Fruit fly (Drosophila melanogaster) whole organism, prepupa: ENCODE results near the gene Dup99B.

Experiments
- Blimp-1 ChIP-seq: fragments of 200-800 bp; sonication (Bioruptor generic); optimal IDR thresholded peaks from 3 replicates; lab custom pipeline; 2017; ENCODE audit warnings: missing biosample characterization, missing genetic modification characterization, mild to moderate bottlenecking, moderate library complexity, missing genetic modification reagents
- CG10669 ChIP-seq: fragments of 200-800 bp; sonication (Bioruptor generic); optimal IDR thresholded peaks from 3 replicates; lab custom pipeline; 2018; ENCODE audit warnings: missing biosample characterization, mild to moderate bottlenecking, missing genetic modification characterization, moderate library complexity
- CG11294 ChIP-seq: fragments of 200-800 bp; sonication (Bioruptor generic); IDR thresholded peaks from 2 replicates; pipeline ENCODE4 v1.3.6; 2022; ENCODE audit warnings: missing biosample characterization, missing genetic modification characterization
- CG11762 ChIP-seq: fragments of 200-800 bp; sonication (Bioruptor generic); optimal IDR thresholded peaks from 3 replicates; lab custom pipeline; 2016; ENCODE audit warnings: missing biosample characterization, missing genetic modification characterization; ENCODE audit not compliant: insufficient read depth
- CG11902 ChIP-seq: fragments of 200-800 bp; sonication (Bioruptor generic); optimal IDR thresholded peaks from 3 replicates; lab custom pipeline; 2016; ENCODE audit warnings: missing biosample characterization, missing genetic modification characterization
- CG15336 ChIP-seq: fragments of 200-800 bp; sonication (Bioruptor generic); IDR thresholded peaks from 2 replicates; pipeline ENCODE4 v1.3.6; 2022; ENCODE audit warnings: missing biosample characterization, missing genetic modification characterization
- CG1621 ChIP-seq: fragments of 200-800 bp; sonication (Bioruptor generic); optimal IDR thresholded peaks from 3 replicates; lab custom pipeline; 2018; ENCODE audit warnings: missing biosample characterization, mild to moderate bottlenecking, missing genetic modification characterization
- CG3032 ChIP-seq: fragments of 200-800 bp; optimal IDR thresholded peaks from 2 replicates; lab custom pipeline; 2019; ENCODE audit warnings: missing biosample characterization, mild to moderate bottlenecking, missing genetic modification characterization, moderate library complexity
- CG31627 ChIP-seq: fragments of 200-800 bp; sonication (Bioruptor generic); optimal IDR thresholded peaks from 3 replicates; lab custom pipeline; 2016; ENCODE audit warnings: missing biosample characterization, missing genetic modification characterization
- CG34406 ChIP-seq: fragments of 200-800 bp; sonication (Bioruptor generic); optimal IDR thresholded peaks from 3 replicates; lab custom pipeline; 2016; ENCODE audit warnings: missing biosample characterization, missing genetic modification characterization
- CG3919 ChIP-seq: fragments of 200-800 bp; sonication (Bioruptor generic); optimal IDR thresholded peaks from 3 replicates; lab custom pipeline; 2016; ENCODE audit warnings: missing biosample characterization, missing genetic modification characterization
- CG6163 ChIP-seq: fragments of 200-800 bp; sonication (Bioruptor generic); IDR thresholded peaks from 3 replicates; pipeline ENCODE4 v1.3.6; 2022; ENCODE audit warnings: missing biosample characterization, missing genetic modification characterization
- CG6276 ChIP-seq: fragments of 200-800 bp; sonication (Bioruptor generic); optimal IDR thresholded peaks from 2 replicates; lab custom pipeline; 2017; ENCODE audit warnings: missing biosample characterization, mild to moderate bottlenecking, missing genetic modification characterization
- CG6792 ChIP-seq: fragments of 200-800 bp; sonication (Bioruptor generic); optimal IDR thresholded peaks from 3 replicates; lab custom pipeline; 2016; ENCODE audit warnings: missing biosample characterization, missing genetic modification characterization
- CG6808 ChIP-seq: fragments of 200-800 bp; sonication (Bioruptor generic); optimal IDR thresholded peaks from 3 replicates; lab custom pipeline; 2017; ENCODE audit warnings: missing biosample characterization, missing genetic modification characterization, mild to moderate bottlenecking, moderate library complexity, missing genetic modification reagents
- CG6854 ChIP-seq: fragments of 200-800 bp; sonication (Bioruptor generic); optimal IDR thresholded peaks from 2 replicates; lab custom pipeline; 2017; ENCODE audit warnings: missing biosample characterization, mild to moderate bottlenecking, missing genetic modification characterization
- CG7368 ChIP-seq: fragments of 200-800 bp; sonication (Bioruptor generic); optimal IDR thresholded peaks from 3 replicates; lab custom pipeline; 2016; ENCODE audit warnings: missing biosample characterization, missing genetic modification characterization
- CG8319 ChIP-seq: fragments of 200-800 bp; sonication (Bioruptor generic); optimal IDR thresholded peaks from 3 replicates; lab custom pipeline; 2016; ENCODE audit warnings: missing biosample characterization, missing genetic modification characterization
- CG8632 ChIP-seq: fragments of 200-800 bp; sonication (Bioruptor generic); optimal IDR thresholded peaks from 3 replicates; lab custom pipeline; 2016; ENCODE audit warnings: missing biosample characterization, missing genetic modification characterization
- CG9139 ChIP-seq: fragments of 200-800 bp; sonication (Bioruptor generic); optimal IDR thresholded peaks from 3 replicates; lab custom pipeline; 2017; ENCODE audit warnings: missing biosample characterization, mild to moderate bottlenecking, missing genetic modification characterization
- Eip75B ChIP-seq: fragments of 200-800 bp; sonication (Bioruptor generic); optimal IDR thresholded peaks from 3 replicates; lab custom pipeline; 2016; ENCODE audit warnings: missing biosample characterization, missing genetic modification characterization
- Eip93F ChIP-seq: fragments of 200-800 bp; sonication (Bioruptor generic); optimal IDR thresholded peaks from 2 replicates; lab custom pipeline; 2016; ENCODE audit warnings: missing biosample characterization, mild to moderate bottlenecking, missing genetic modification characterization
- Ets96B ChIP-seq: fragments of 200-800 bp; optimal IDR thresholded peaks from 2 replicates; lab custom pipeline; 2019; ENCODE audit warnings: missing biosample characterization, mild to moderate bottlenecking, missing genetic modification characterization, moderate library complexity
- Gug ChIP-seq: fragments of 200-800 bp; sonication (Bioruptor generic); IDR thresholded peaks from 2 replicates; pipeline ENCODE4 v1.3.6; 2022; ENCODE audit warnings: missing biosample characterization, missing genetic modification characterization
- Hr38 ChIP-seq: sonication (Bioruptor generic); optimal IDR thresholded peaks from 2 replicates; lab custom pipeline; 2016; ENCODE audit warnings: missing biosample characterization, missing genetic modification characterization
- Hr4 ChIP-seq: fragments of 200-800 bp; sonication (Bioruptor generic); optimal IDR thresholded peaks from 3 replicates; lab custom pipeline; 2016; ENCODE audit warnings: missing biosample characterization, missing genetic modification characterization
- Lpt ChIP-seq: fragments of 200-800 bp; sonication (Bioruptor generic); optimal IDR thresholded peaks from 3 replicates; lab custom pipeline; 2016; ENCODE audit warnings: missing biosample characterization, missing genetic modification characterization
- Met ChIP-seq: fragments of 200-800 bp; sonication (Bioruptor generic); optimal IDR thresholded peaks from 3 replicates; lab custom pipeline; 2016; ENCODE audit warnings: missing biosample characterization, missing genetic modification characterization
- OdsH ChIP-seq: fragments of 200-800 bp; sonication (Bioruptor generic); optimal IDR thresholded peaks from 3 replicates; lab custom pipeline; 2016; ENCODE audit warnings: missing biosample characterization, missing genetic modification characterization
- Smox ChIP-seq: fragments of 200-800 bp; sonication (Bioruptor generic); optimal IDR thresholded peaks from 3 replicates; lab custom pipeline; 2016; ENCODE audit warnings: missing biosample characterization, missing genetic modification characterization
- Sox14 ChIP-seq: fragments of 200-800 bp; sonication (Bioruptor generic); optimal IDR thresholded peaks from 3 replicates; lab custom pipeline; 2016; ENCODE audit warnings: missing biosample characterization, missing genetic modification characterization
- achi ChIP-seq: fragments of 200-800 bp; sonication (Bioruptor generic); optimal IDR thresholded peaks from 3 replicates; lab custom pipeline; 2016; ENCODE audit warnings: missing biosample characterization, missing genetic modification characterization
- cyc ChIP-seq: fragments of 200-800 bp; sonication (Bioruptor generic); optimal IDR thresholded peaks from 3 replicates; lab custom pipeline; 2016; ENCODE audit warnings: missing biosample characterization, missing genetic modification characterization
- dac ChIP-seq: fragments of 200-800 bp; sonication (Bioruptor generic); optimal IDR thresholded peaks from 2 replicates; lab custom pipeline; 2017; ENCODE audit warnings: missing biosample characterization, mild to moderate bottlenecking, missing genetic modification characterization
- dsx ChIP-seq: fragments of 200-800 bp; optimal IDR thresholded peaks from 3 replicates; lab custom pipeline; 2019; ENCODE audit warnings: missing biosample characterization, mild to moderate bottlenecking, missing genetic modification characterization, moderate library complexity; ENCODE audit not compliant: poor library complexity, severe bottlenecking
- esn ChIP-seq: fragments of 200-800 bp; sonication (Bioruptor generic); optimal IDR thresholded peaks from 2 replicates; lab custom pipeline; 2016; ENCODE audit warnings: missing biosample characterization, mild to moderate bottlenecking, missing genetic modification characterization, moderate library complexity
- fkh ChIP-seq: fragments of 200-800 bp; sonication (Bioruptor generic); optimal IDR thresholded peaks from 3 replicates; lab custom pipeline; 2017; ENCODE audit warnings: missing biosample characterization, mild to moderate bottlenecking, missing genetic modification characterization, moderate library complexity
- lz ChIP-seq: fragments of 200-800 bp; sonication (Bioruptor generic); optimal IDR thresholded peaks from 3 replicates; lab custom pipeline; 2016; ENCODE audit warnings: missing biosample characterization, missing genetic modification characterization
- net ChIP-seq: fragments of 200-800 bp; sonication (Bioruptor generic); optimal IDR thresholded peaks from 3 replicates; lab custom pipeline; 2016; ENCODE audit warnings: missing biosample characterization, missing genetic modification characterization
- salr ChIP-seq, 2 experiments: fragments of 200-800 bp; sonication (Bioruptor generic); optimal IDR thresholded peaks; 3 replicates each; lab custom pipeline; 2016 to 2018; ENCODE audit warnings: missing biosample characterization in 2 of 2, missing genetic modification characterization in 2 of 2, mild to moderate bottlenecking in 1 of 2
- spab ChIP-seq: fragments of 200-800 bp; sonication (Bioruptor generic); optimal IDR thresholded peaks from 2 replicates; lab custom pipeline; 2017; ENCODE audit warnings: missing biosample characterization, mild to moderate bottlenecking, missing genetic modification characterization, missing genetic modification reagents
- svp ChIP-seq: fragments of 200-800 bp; sonication (Bioruptor generic); peaks from one replicate; lab custom pipeline; 2016; ENCODE audit warnings: missing biosample characterization, missing genetic modification characterization
- topi ChIP-seq: fragments of 200-800 bp; sonication (Bioruptor generic); optimal IDR thresholded peaks from 3 replicates; lab custom pipeline; 2016; ENCODE audit warnings: missing biosample characterization, missing genetic modification characterization
- vri ChIP-seq: fragments of 200-800 bp; sonication (Bioruptor generic); optimal IDR thresholded peaks from 3 replicates; lab custom pipeline; 2016; ENCODE audit warnings: missing biosample characterization, mild to moderate bottlenecking, missing genetic modification characterization

Dup99B gene

dm6 chr3R:29736678-29737093, 21.5 kb upstream of the Dup99B start, which contains the start of the genes CG7601 and CIA30 (continued):
- TF ChIP-seq CG1621 = peak; percentile 98
- peak; percentile 98 for TF ChIP-seq Hr38 (GFP tag; lab: Kevin White, UChicago)
- peak; percentile 99 for TF ChIP-seq CG31627 (GFP tag; lab: Kevin White, UChicago)
- TF ChIP-seq achi (GFP tag; lab: Kevin White, UChicago) = peak; percentile 98
- peak; percentile 97 for TF ChIP-seq CG6854
- TF ChIP-seq Smox (GFP tag; lab: Kevin White, UChicago) = peak; percentile 99
- TF ChIP-seq CG11294 = peak; percentile 100
- peak; percentile 95 for TF ChIP-seq Eip93F (GFP tag; lab: Kevin White, UChicago)
- peak; percentile 98 for TF ChIP-seq dac (GFP tag; lab: Kevin White, UChicago)
- peak; percentile 100 for TF ChIP-seq Gug (GFP tag; lab: Robert Waterston, UW)
- TF ChIP-seq CG7368 (GFP tag; lab: Kevin White, UChicago) = peak; percentile 99
- TF ChIP-seq vri (GFP tag; lab: Kevin White, UChicago) = peak; percentile 98
- TF ChIP-seq fkh (GFP tag; lab: Kevin White, UChicago) = no peak
- peak; percentile 99 for TF ChIP-seq Eip75B (GFP tag; lab: Kevin White, UChicago)
- TF ChIP-seq CG6792 = peak; percentile 99
- peak; percentile 99 for TF ChIP-seq dsx (GFP tag; lab: Kevin White, UChicago)
- TF ChIP-seq OdsH (GFP tag; lab: Kevin White, UChicago) = peak; percentile 99
- peak; percentile 98 for TF ChIP-seq Lpt (GFP tag; lab: Kevin White, UChicago)

- TF ChIP-seq CG6163 (GFP tag; lab: Robert Waterston, UW) (peak; percentile 24; the same call in 2 of the 3 replicates), CG3032 (tag; lab: Kevin White, UChicago) (no peak), CG9139 (no peak), achi (GFP tag; lab: Kevin White, UChicago) (no peak), Eip93F (GFP tag; lab: Kevin White, UChicago) (no peak), Ets96B (tag; lab: Kevin White, UChicago) (no peak), esn (GFP tag; lab: Kevin White, UChicago) (no peak)
Measured at dm6 chr3R:29726277-29726676, 11.1 kb upstream of the Dup99B start.

dm6 chr3R:29725577-29726240, 10.5 kb upstream of the Dup99B start, which contains the start of gene Kul:
TSS of gene Kul (plus strand) at chr3R:29725830.
- peak; percentile 26 for TF ChIP-seq cyc (GFP tag; lab: Kevin White, UChicago)
- TF ChIP-seq spab (GFP tag; lab: Kevin White, UChicago) = peak; percentile 33
- TF ChIP-seq net = peak; percentile 55
- peak; percentile 48 for TF ChIP-seq CG10669 (GFP tag; lab: Kevin White, UChicago)
- TF ChIP-seq Hr4 = no peak
- TF ChIP-seq dsx (GFP tag; lab: Kevin White, UChicago) = no peak
- no peak for TF ChIP-seq Eip93F (GFP tag; lab: Kevin White, UChicago)
- TF ChIP-seq fkh (GFP tag; lab: Kevin White, UChicago) = no peak
- no peak for TF ChIP-seq Met (GFP tag; lab: Kevin White, UChicago)
- TF ChIP-seq CG3032 (tag; lab: Kevin White, UChicago) = peak; percentile 55
- TF ChIP-seq CG15336 (GFP tag; lab: Robert Waterston, UW) = no peak
- TF ChIP-seq CG6792 = no peak
- TF ChIP-seq CG11762 = no peak
- peak; percentile 63 for TF ChIP-seq CG6808 (GFP tag; lab: Kevin White, UChicago)
- TF ChIP-seq CG8319 (GFP tag; lab: Kevin White, UChicago) = peak; percentile 24
- TF ChIP-seq CG34406 = no peak
- TF ChIP-seq Hr38 (GFP tag; lab: Kevin White, UChicago) = no peak
- peak; percentile 34 for TF ChIP-seq achi (GFP tag; lab: Kevin White, UChicago)
- TF ChIP-seq CG1621 = peak; percentile 69
- TF ChIP-seq CG11902 (GFP tag; lab: Kevin White, UChicago) = no peak
- TF ChIP-seq lz (GFP tag; lab: Kevin White, UChicago) = peak; percentile 27
- no peak for TF ChIP-seq svp (GFP tag; lab: Kevin White, UChicago)
- TF ChIP-seq CG7368 (GFP tag; lab: Kevin White, UChicago) = no peak
- peak; percentile 30 for TF ChIP-seq CG3919
- TF ChIP-seq OdsH (GFP tag; lab: Kevin White, UChicago) = no peak
- TF ChIP-seq Gug (GFP tag; lab: Robert Waterston, UW) = peak; percentile 15; the same call in 1 of the 2 replicates
- peak; percentile 78 for TF ChIP-seq CG9139
- no peak for TF ChIP-seq CG8632 (GFP tag; lab: Kevin White, UChicago)
- TF ChIP-seq salr (GFP tag; optimal IDR thresholded peaks at IDR 0.05; lab: Kevin White, UChicago) = peak in 1 of 2 experiments; percentile 60
- peak; percentile 74 for TF ChIP-seq CG6276 (GFP tag; lab: Kevin White, UChicago)
- no peak for TF ChIP-seq topi (GFP tag; lab: Kevin White, UChicago)
- no peak for TF ChIP-seq Blimp-1 (GFP tag; lab: Kevin White, UChicago)
- TF ChIP-seq Lpt (GFP tag; lab: Kevin White, UChicago) = peak; percentile 9
- peak; percentile 27 for TF ChIP-seq Sox14 (GFP tag; lab: Kevin White, UChicago)
